Worm (Caenorhabditis elegans) whole organism, late embryonic: ENCODE data around the gene str-140.

Experiments
- C38D4.7 ChIP-seq: fragments of 200-800 bp; sonication (Bioruptor generic); optimal IDR thresholded peaks from 2 replicates; lab custom pipeline; 2018; ENCODE audit warnings: mild to moderate bottlenecking, missing genetic modification characterization, moderate library complexity, missing compliant biosample characterization
- ceh-18 ChIP-seq: sonication (generic microtip); optimal IDR thresholded peaks from 2 replicates; lab custom pipeline; 2016; ENCODE audit warnings: missing genetic modification characterization, missing compliant biosample characterization
- ceh-22 ChIP-seq: sonication (generic microtip); optimal IDR thresholded peaks from 2 replicates; lab custom pipeline; 2017; ENCODE audit warnings: missing biosample characterization, missing genetic modification characterization
- ceh-24 ChIP-seq: sonication (generic microtip); optimal IDR thresholded peaks from 2 replicates; lab custom pipeline; 2016; ENCODE audit warnings: mild to moderate bottlenecking, missing genetic modification characterization, missing compliant biosample characterization
- ets-4 ChIP-seq: sonication (generic microtip); optimal IDR thresholded peaks from 2 replicates; lab custom pipeline; 2016; ENCODE audit warnings: missing genetic modification characterization, missing compliant biosample characterization
- fkh-10 ChIP-seq: fragments of 150-350 bp; optimal IDR thresholded peaks from 2 replicates; lab custom pipeline; 2014; ENCODE audit warnings: missing biosample characterization, missing genetic modification reagents, missing genetic modification characterization
- pha-2 ChIP-seq: sonication (generic microtip); optimal IDR thresholded peaks from 2 replicates; lab custom pipeline; 2017; ENCODE audit warnings: mild to moderate bottlenecking, missing genetic modification characterization, missing compliant biosample characterization
- sox-2 ChIP-seq: fragments of 200-800 bp; sonication (Bioruptor generic); IDR thresholded peaks from 2 replicates; pipeline ENCODE4 v1.3.6; 2022; ENCODE audit warnings: missing genetic modification reagents, missing genetic modification characterization, missing compliant biosample characterization
- unc-55 ChIP-seq: sonication (generic microtip); optimal IDR thresholded peaks from 2 replicates; lab custom pipeline; 2017; ENCODE audit warnings: missing biosample characterization, missing genetic modification reagents, missing genetic modification characterization
- unc-86 ChIP-seq: sonication (generic microtip); optimal IDR thresholded peaks from 2 replicates; lab custom pipeline; 2016; ENCODE audit warnings: missing genetic modification characterization, missing compliant biosample characterization

ce11 chrV:8034811-8035210, 32.9 kb downstream of the str-140 start, which contains the start of gene algn-12:
- TF ChIP-seq pha-2 (tag; lab: Kevin White, UChicago) (no peak), sox-2 (GFP tag; lab: Robert Waterston, UW) (no peak), ceh-24 (tag; lab: Kevin White, UChicago) (no peak), fkh-10 (GFP tag; lab: Kevin White, UChicago) (no peak), C38D4.7 (GFP tag; lab: Kevin White, UChicago) (no peak), ceh-18 (tag; lab: Kevin White, UChicago) (no peak), unc-55 (GFP tag; lab: Kevin White, UChicago) (no peak), ets-4 (tag; lab: Kevin White, UChicago) (no peak), ceh-22 (tag; lab: Kevin White, UChicago) (no peak), unc-86 (tag; lab: Kevin White, UChicago) (no peak)
